Worm (Caenorhabditis elegans) whole organism, L2 larva: ENCODE data around the gene C32C4.3.
A peak's percentile ranks its signal among the peaks of the same experiment; 100 is the strongest.

Experiments used
- C34F6.9 ChIP-seq: fragments of 150-350 bp; optimal IDR thresholded peaks from 2 replicates; lab custom pipeline; 2014; ENCODE audit warnings: missing biosample characterization, missing genetic modification characterization
- F13H6.1 ChIP-seq: sonication (generic microtip); optimal IDR thresholded peaks from 2 replicates; lab custom pipeline; 2016; ENCODE audit warnings: missing genetic modification characterization, missing compliant biosample characterization
- R02D3.7 ChIP-seq: fragments of 150-350 bp; optimal IDR thresholded peaks from 2 replicates; lab custom pipeline; 2014; ENCODE audit warnings: missing biosample characterization, missing genetic modification characterization
- Y55F3AM.14 ChIP-seq: fragments of 200-800 bp; sonication (Bioruptor generic); optimal IDR thresholded peaks from 2 replicates; lab custom pipeline; 2018; ENCODE audit warnings: mild to moderate bottlenecking, missing genetic modification characterization, missing compliant biosample characterization
- ZK546.5 ChIP-seq: sonication (generic microtip); optimal IDR thresholded peaks from 2 replicates; lab custom pipeline; 2017; ENCODE audit warnings: missing biosample characterization, missing genetic modification characterization
- alr-1 ChIP-seq: fragments of 150-350 bp; optimal IDR thresholded peaks from 2 replicates; lab custom pipeline; 2014; ENCODE audit warnings: missing biosample characterization, missing genetic modification characterization
- blmp-1 ChIP-seq: sonication (generic microtip); optimal IDR thresholded peaks from 2 replicates; lab custom pipeline; 2017; ENCODE audit warnings: missing genetic modification characterization, mild to moderate bottlenecking, missing compliant biosample characterization, antibody characterized with exemption, moderate library complexity; ENCODE audit not compliant: insufficient read depth
- ceh-16 ChIP-seq: fragments of 150-350 bp; optimal IDR thresholded peaks from 2 replicates; lab custom pipeline; 2014; ENCODE audit warnings: missing biosample characterization, missing genetic modification characterization
- crh-2 ChIP-seq: sonication (generic microtip); optimal IDR thresholded peaks from 2 replicates; lab custom pipeline; 2017; ENCODE audit warnings: missing biosample characterization, missing genetic modification characterization
- dmd-4 ChIP-seq: sonication (generic microtip); optimal IDR thresholded peaks from 2 replicates; lab custom pipeline; 2017; ENCODE audit warnings: missing biosample characterization, missing genetic modification characterization
- egl-27 ChIP-seq: sonication (generic microtip); optimal IDR thresholded peaks from 3 replicates; lab custom pipeline; 2017; ENCODE audit warnings: missing biosample characterization, missing genetic modification reagents, missing genetic modification characterization
- elt-1 ChIP-seq: fragments of 150-350 bp; optimal IDR thresholded peaks from 2 replicates; lab custom pipeline; 2014; ENCODE audit warnings: missing biosample characterization, missing genetic modification characterization
- fos-1 ChIP-seq: fragments of 150-350 bp; optimal IDR thresholded peaks from 2 replicates; lab custom pipeline; 2014; ENCODE audit warnings: missing biosample characterization, missing genetic modification characterization
- gmeb-1 ChIP-seq: fragments of 150-350 bp; optimal IDR thresholded peaks from 2 replicates; lab custom pipeline; 2014; ENCODE audit warnings: missing biosample characterization, missing genetic modification characterization
- lin-11 ChIP-seq: fragments of 150-350 bp; sonication (generic microtip); optimal IDR thresholded peaks from 2 replicates; lab custom pipeline; 2014; ENCODE audit warnings: missing biosample characterization, missing genetic modification characterization, inconsistent platforms, mixed read lengths
- lin-39 ChIP-seq: fragments of 150-350 bp; optimal IDR thresholded peaks from 2 replicates; lab custom pipeline; 2014; ENCODE audit warnings: missing biosample characterization, missing genetic modification reagents, missing genetic modification characterization
- lsy-2 ChIP-seq, 2 experiments: fragments of 150-350 bp in 1 of 2; sonication (generic microtip) in 1 of 2; optimal IDR thresholded peaks; 2 replicates each; lab custom pipeline; 2014 to 2017; ENCODE audit warnings: missing biosample characterization in 2 of 2, missing genetic modification characterization in 2 of 2
- mab-5 ChIP-seq: fragments of 150-350 bp; optimal IDR thresholded peaks from 2 replicates; lab custom pipeline; 2014; ENCODE audit warnings: missing biosample characterization, missing genetic modification characterization
- mdl-1 ChIP-seq, 2 experiments: fragments of 150-350 bp in 1 of 2; sonication (generic microtip) in 1 of 2; optimal IDR thresholded peaks; 2 replicates each; lab custom pipeline; 2017; ENCODE audit warnings: missing biosample characterization in 2 of 2, missing genetic modification characterization in 2 of 2
- nhr-10 ChIP-seq: sonication (generic microtip); optimal IDR thresholded peaks from 2 replicates; lab custom pipeline; 2017; ENCODE audit warnings: missing biosample characterization, missing genetic modification characterization
- nhr-11 ChIP-seq: fragments of 150-350 bp; optimal IDR thresholded peaks from 2 replicates; lab custom pipeline; 2014; ENCODE audit warnings: missing biosample characterization, missing genetic modification characterization
- nhr-12 ChIP-seq: fragments of 150-350 bp; optimal IDR thresholded peaks from 2 replicates; lab custom pipeline; 2014; ENCODE audit warnings: missing biosample characterization, missing genetic modification characterization
- nhr-129 ChIP-seq: fragments of 150-350 bp; optimal IDR thresholded peaks from 2 replicates; lab custom pipeline; 2014; ENCODE audit warnings: missing biosample characterization, missing genetic modification characterization
- nhr-23 ChIP-seq: fragments of 150-350 bp; optimal IDR thresholded peaks from 2 replicates; lab custom pipeline; 2014; ENCODE audit warnings: missing biosample characterization, missing genetic modification reagents, missing genetic modification characterization
- nhr-237 ChIP-seq: fragments of 150-350 bp; optimal IDR thresholded peaks from 2 replicates; lab custom pipeline; 2014; ENCODE audit warnings: missing biosample characterization, missing genetic modification characterization
- nhr-25 ChIP-seq: fragments of 150-350 bp; sonication (generic microtip); optimal IDR thresholded peaks from 3 replicates; lab custom pipeline; 2014; ENCODE audit warnings: missing biosample characterization, missing genetic modification characterization
- nhr-77 ChIP-seq: fragments of 150-350 bp; optimal IDR thresholded peaks from 2 replicates; lab custom pipeline; 2014; ENCODE audit warnings: missing biosample characterization, missing genetic modification characterization
- skn-1 ChIP-seq: sonication (generic microtip); optimal IDR thresholded peaks from 2 replicates; lab custom pipeline; 2017; ENCODE audit warnings: missing biosample characterization, missing genetic modification characterization
- sma-3 ChIP-seq: sonication (generic microtip); optimal IDR thresholded peaks from 2 replicates; lab custom pipeline; 2016; ENCODE audit warnings: missing genetic modification reagents, missing genetic modification characterization, missing compliant biosample characterization
- sma-9 ChIP-seq, 2 experiments: fragments of 150-350 bp in 1 of 2; sonication (generic microtip) in 1 of 2; optimal IDR thresholded peaks; 2 replicates each; lab custom pipeline; 2014 to 2016; ENCODE audit warnings: missing genetic modification characterization in 2 of 2, mild to moderate bottlenecking in 1 of 2, missing biosample characterization in 1 of 2, missing compliant biosample characterization in 1 of 2, missing genetic modification reagents in 1 of 2, moderate library complexity in 1 of 2
- snpc-4 ChIP-seq: fragments of 150-350 bp; optimal IDR thresholded peaks from 2 replicates; lab custom pipeline; 2014; ENCODE audit warnings: missing biosample characterization, missing genetic modification characterization
- unc-62 ChIP-seq: fragments of 150-350 bp; optimal IDR thresholded peaks from 2 replicates; lab custom pipeline; 2014; ENCODE audit warnings: missing biosample characterization, missing genetic modification reagents, missing genetic modification characterization
- zag-1 ChIP-seq: fragments of 150-350 bp; optimal IDR thresholded peaks from 2 replicates; lab custom pipeline; 2014; ENCODE audit warnings: missing biosample characterization, missing genetic modification characterization
- ztf-11 ChIP-seq: sonication (generic microtip); optimal IDR thresholded peaks from 2 replicates; lab custom pipeline; 2017; ENCODE audit warnings: missing biosample characterization, missing genetic modification characterization

Gene C32C4.3

DNA sequence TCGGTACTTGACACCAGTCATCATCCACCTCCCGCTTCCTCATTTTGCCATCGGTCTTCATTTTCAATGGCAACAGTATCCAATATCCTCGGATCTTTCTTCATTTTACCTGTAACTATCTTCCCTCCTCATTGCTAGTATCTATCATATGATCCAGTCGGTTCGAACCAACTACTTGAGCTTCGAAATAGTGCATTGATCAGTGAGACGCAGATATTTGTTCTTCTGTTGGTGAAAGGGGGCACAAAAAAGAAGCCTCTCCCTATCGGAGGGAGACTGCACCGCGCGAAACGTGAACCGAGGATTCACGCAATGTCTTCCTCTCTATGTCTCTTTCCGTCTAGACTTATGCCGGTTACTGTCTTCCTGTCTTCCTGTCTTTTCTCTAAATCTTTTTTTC is 44.4 kb upstream of the C32C4.3 start:
- TF ChIP-seq sma-9 (GFP tag; optimal IDR thresholded peaks at IDR 0.05; lab: Kevin White, UChicago) (peak; percentile 21), sma-9 (tag; optimal IDR thresholded peaks at IDR 0.05; lab: Kevin White, UChicago) (no peak), zag-1 (tag; lab: Kevin White, UChicago) (no peak), blmp-1 (tag; lab: Kevin White, UChicago) (no peak), nhr-129 (tag; lab: Kevin White, UChicago) (peak; percentile 42), ztf-11 (tag; lab: Kevin White, UChicago) (no peak), F13H6.1 (tag; lab: Kevin White, UChicago) (peak; percentile 53), nhr-237 (no peak), sma-3 (GFP tag; lab: Kevin White, UChicago) (no peak), crh-2 (tag; lab: Kevin White, UChicago) (no peak)

DNA sequence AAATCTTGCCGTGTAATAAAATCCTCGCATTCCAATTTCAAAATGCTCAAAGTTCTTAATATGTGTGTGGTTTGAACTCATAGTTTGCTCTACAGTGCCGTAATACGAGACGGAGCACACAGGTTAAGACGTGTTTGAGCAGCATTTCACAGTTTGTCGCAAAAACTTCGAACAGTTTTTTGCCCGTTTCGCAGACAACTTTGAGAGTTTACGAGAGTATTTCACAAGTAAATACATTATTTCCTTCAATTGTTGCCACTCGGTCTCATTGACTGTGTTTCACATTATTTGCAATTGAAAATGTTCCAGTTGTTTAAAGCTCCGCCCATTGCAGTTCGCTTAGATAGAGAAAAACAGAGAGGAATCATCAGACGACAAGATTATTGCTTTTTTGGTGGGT is 40.7 kb upstream of the C32C4.3 start, which contains the start of gene F29F11.20:
Gene F29F11.20, plus strand, starts transcription at position 301 of the 400 bp plus-strand sequence.
- no peak for TF ChIP-seq gmeb-1 (tag; lab: Kevin White, UChicago)
- TF ChIP-seq F13H6.1 (tag; lab: Kevin White, UChicago), result peak; percentile 16

DNA sequence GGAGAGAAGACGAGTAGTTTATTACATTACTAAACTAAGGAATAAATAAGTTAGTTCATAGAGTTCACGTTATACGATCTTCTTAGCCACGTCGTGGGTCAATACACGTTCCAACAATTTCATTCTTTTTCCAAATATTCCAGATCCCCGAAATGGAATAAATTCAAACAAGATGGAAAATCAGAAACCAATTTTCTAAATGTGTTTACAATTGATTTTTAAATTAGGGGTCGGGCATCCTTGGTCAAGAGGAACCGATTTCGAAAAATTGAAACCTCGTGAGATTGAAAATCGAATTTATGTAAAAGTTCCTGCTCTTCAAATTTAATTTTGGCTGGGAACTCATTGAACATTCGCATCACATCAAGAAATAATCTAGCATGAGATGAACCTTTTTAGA is 37.8 kb upstream of the C32C4.3 start:
- TF ChIP-seq mab-5 (tag; lab: Kevin White, UChicago) (no peak), R02D3.7 (tag; lab: Kevin White, UChicago) (no peak), alr-1 (tag; lab: Kevin White, UChicago) (no peak), lsy-2 (tag; optimal IDR thresholded peaks at IDR 0.05; lab: Kevin White, UChicago) (no peak), lin-39 (tag; lab: Kevin White, UChicago) (no peak), dmd-4 (no peak), ZK546.5 (tag; lab: Kevin White, UChicago) (no peak), lin-11 (no peak), unc-62 (GFP tag; lab: Kevin White, UChicago) (no peak), nhr-23 (tag; lab: Kevin White, UChicago) (no peak), skn-1 (tag; lab: Kevin White, UChicago) (no peak), nhr-11 (no peak), ceh-16 (tag; lab: Kevin White, UChicago) (no peak), nhr-10 (no peak), Y55F3AM.14 (GFP tag; lab: Kevin White, UChicago) (no peak), nhr-237 (no peak)

DNA sequence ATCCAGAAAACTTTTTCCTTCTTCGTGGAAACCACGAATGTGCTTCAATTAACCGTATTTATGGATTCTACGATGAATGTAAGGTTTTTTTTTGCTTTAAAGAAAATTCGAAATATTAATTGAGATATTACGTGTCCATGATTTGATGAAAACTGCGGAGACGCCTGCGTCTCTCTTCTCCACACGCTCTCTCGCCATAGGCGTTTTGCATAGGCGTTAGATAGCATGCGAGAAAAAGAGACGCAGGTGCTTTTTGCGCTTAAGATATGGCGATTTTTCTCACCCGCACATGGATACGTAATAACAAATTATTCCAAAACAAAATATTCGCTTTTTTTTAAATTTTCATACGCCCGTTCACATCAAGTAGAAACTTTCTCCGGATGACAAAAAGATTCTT is 36.5 kb upstream of the C32C4.3 start:
- TF ChIP-seq nhr-11 (no peak), nhr-12 (tag; lab: Kevin White, UChicago) (no peak), egl-27 (tag; lab: Kevin White, UChicago) (no peak), dmd-4 (no peak), fos-1 (no peak), lsy-2 (tag; optimal IDR thresholded peaks at IDR 0.05; lab: Kevin White, UChicago) (no peak), mab-5 (tag; lab: Kevin White, UChicago) (no peak), gmeb-1 (tag; lab: Kevin White, UChicago) (no peak), nhr-77 (tag; lab: Kevin White, UChicago) (no peak), sma-3 (GFP tag; lab: Kevin White, UChicago) (no peak), crh-2 (tag; lab: Kevin White, UChicago) (no peak), snpc-4 (tag; lab: Kevin White, UChicago) (no peak), skn-1 (tag; lab: Kevin White, UChicago) (no peak)
- TF ChIP-seq, all 48 proteins: peak for 0

DNA sequence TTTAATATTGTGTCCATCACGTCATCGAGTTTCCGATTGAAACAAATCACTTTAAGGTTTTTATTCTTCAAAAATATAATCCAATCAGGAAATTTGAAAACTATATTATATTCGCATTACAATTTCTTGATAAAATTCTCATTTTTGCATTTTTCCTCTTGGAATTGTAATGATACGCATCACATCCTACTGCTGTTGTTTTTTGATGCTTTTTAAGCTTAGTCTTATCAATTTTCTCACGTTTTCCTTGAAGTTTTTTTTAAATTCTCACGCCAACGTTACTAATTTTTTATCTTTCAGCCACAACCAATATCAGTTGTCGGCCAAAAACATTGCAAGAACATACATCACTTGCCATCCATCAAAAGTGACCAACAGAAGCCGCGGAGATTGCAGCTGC is 35.2 kb upstream of the C32C4.3 start, which contains the start of gene gsp-1:
Gene gsp-1, plus strand, starts transcription at position 301 of the 400 bp plus-strand sequence.
- TF ChIP-seq elt-1 (tag; lab: Kevin White, UChicago), result no peak
- no peak for TF ChIP-seq C34F6.9 (tag; lab: Kevin White, UChicago)
- TF ChIP-seq mdl-1 (tag; optimal IDR thresholded peaks at IDR 0.05; lab: Kevin White, UChicago), result no peak
- TF ChIP-seq nhr-25 (tag; lab: Kevin White, UChicago), result no peak
- no peak for TF ChIP-seq blmp-1 (tag; lab: Kevin White, UChicago)
- no peak for TF ChIP-seq dmd-4
